Worm (Caenorhabditis elegans) whole organism, midembryonic: ENCODE measurements around the gene cfp-1.

ENCODE experiments used
- T22C8.4 ChIP-seq: fragments of 200-800 bp; sonication (Bioruptor generic); IDR thresholded peaks from 2 replicates; pipeline ENCODE4 v1.3.6; 2022; ENCODE audit warnings: missing genetic modification characterization, missing compliant biosample characterization
- cog-1 ChIP-seq: sonication (generic microtip); optimal IDR thresholded peaks from 2 replicates; lab custom pipeline; 2016; ENCODE audit warnings: missing genetic modification characterization, missing compliant biosample characterization
- flt-1 ChIP-seq: fragments of 200-800 bp; sonication (Bioruptor generic); IDR thresholded peaks from 2 replicates; pipeline ENCODE4 v1.3.6; 2022; ENCODE audit warnings: missing genetic modification characterization, missing compliant biosample characterization
- klf-2 ChIP-seq: fragments of 200-800 bp; sonication (Bioruptor generic); conservative IDR thresholded peaks from 2 replicates; pipeline ENCODE4 v1.3.6; 2022; ENCODE audit warnings: missing genetic modification reagents, missing genetic modification characterization, missing compliant biosample characterization
- med-1 ChIP-seq: sonication (generic microtip); optimal IDR thresholded peaks from 2 replicates; lab custom pipeline; 2017; ENCODE audit warnings: missing genetic modification characterization, mild to moderate bottlenecking, missing compliant biosample characterization, antibody characterized with exemption, missing genetic modification reagents; ENCODE audit not compliant: insufficient read depth
- ref-1 ChIP-seq: fragments of 200-800 bp; sonication (Bioruptor generic); conservative IDR thresholded peaks from 2 replicates; pipeline ENCODE4 v1.3.6; 2022; ENCODE audit warnings: missing genetic modification reagents, missing genetic modification characterization, missing compliant biosample characterization
- tab-1 ChIP-seq: fragments of 200-800 bp; sonication (Bioruptor generic); IDR thresholded peaks from 2 replicates; pipeline ENCODE4 v1.3.6; 2022; ENCODE audit warnings: missing genetic modification characterization, missing compliant biosample characterization
- ztf-23 ChIP-seq: fragments of 200-800 bp; sonication (Bioruptor generic); IDR thresholded peaks from 2 replicates; pipeline ENCODE4 v1.3.6; 2022; ENCODE audit warnings: missing genetic modification reagents, missing genetic modification characterization, missing compliant biosample characterization
- ztf-29 ChIP-seq: fragments of 200-800 bp; sonication (Bioruptor generic); IDR thresholded peaks from 2 replicates; pipeline ENCODE4 v1.3.6; 2022; ENCODE audit warnings: missing genetic modification reagents, missing genetic modification characterization, missing compliant biosample characterization

DNA sequence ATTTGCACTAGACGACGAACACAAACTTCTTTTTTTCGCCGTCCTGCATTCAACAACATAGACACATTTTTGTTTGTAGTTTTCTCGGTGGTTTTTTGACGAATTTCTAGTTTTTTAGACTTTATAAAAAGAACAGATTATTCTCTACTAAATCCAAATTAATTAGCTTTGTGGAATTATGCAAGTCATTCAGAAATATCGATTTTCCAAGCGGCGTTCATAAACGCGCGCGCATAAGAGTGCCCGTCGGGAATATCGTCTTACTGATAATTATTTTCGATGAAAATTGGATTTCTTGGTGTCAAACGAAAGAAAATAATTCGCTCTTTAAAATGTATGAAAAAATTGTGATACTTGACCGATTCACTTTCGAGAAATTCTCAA lies 42.7 kb upstream of the cfp-1 start:
- TF ChIP-seq med-1 (GFP tag; lab: Kevin White, UChicago): no peak
- no peak for TF ChIP-seq flt-1 (GFP tag; lab: Robert Waterston, UW)
- TF ChIP-seq tab-1: no peak
- TF ChIP-seq ref-1: no peak
- no peak for TF ChIP-seq ztf-29 (GFP tag; lab: Robert Waterston, UW)
- TF ChIP-seq T22C8.4 (GFP tag; lab: Robert Waterston, UW): peak; percentile 71; the same call in 1 of the 2 replicates
- TF ChIP-seq cog-1 (tag; lab: Kevin White, UChicago): no peak
- TF ChIP-seq ztf-23 (GFP tag; lab: Robert Waterston, UW): no peak
- TF ChIP-seq klf-2 (GFP tag; lab: Robert Waterston, UW): no peak
